Fruit fly (Drosophila melanogaster): ENCODE measurements around the gene sNPF.

sNPF gene

DNA sequence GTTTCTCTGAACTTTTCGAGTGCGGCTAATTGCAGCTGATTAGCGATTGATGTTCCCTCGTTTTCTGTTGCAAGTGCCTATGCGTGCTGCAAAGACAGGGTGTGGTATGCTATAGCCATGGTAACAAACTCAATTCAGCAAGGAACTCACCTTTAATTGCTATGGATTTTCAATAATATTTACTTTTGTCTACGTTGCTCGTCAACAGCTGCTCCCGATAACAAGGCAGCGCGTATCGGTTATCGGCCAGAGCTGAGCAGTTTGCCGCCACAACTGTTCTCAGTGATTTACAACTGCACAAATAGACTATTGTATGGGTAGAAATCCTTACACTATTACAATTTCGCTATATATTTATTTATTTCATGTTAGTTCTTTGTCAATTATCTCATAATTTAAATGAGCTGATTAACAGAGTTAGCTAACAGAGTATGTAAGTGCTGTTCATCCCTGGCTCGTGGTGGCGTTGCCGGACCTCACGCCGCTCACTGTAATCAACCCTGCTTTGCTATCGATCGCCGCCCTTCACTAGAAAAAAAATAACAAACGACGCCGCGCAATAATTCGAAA is 47.6 kb downstream of the sNPF start, which contains the start of the genes pr and neb (continued):
- peak; percentile 67 for TF ChIP-seq CG12155 (GFP tag; optimal IDR thresholded peaks at IDR 0.05)
- no peak for TF ChIP-seq ftz-f1 (GFP tag; optimal IDR thresholded peaks at IDR 0.05)
- no peak for TF ChIP-seq CG10431 (GFP tag; optimal IDR thresholded peaks at IDR 0.05)
- peak; percentile 5 for TF ChIP-seq p53 (GFP tag; optimal IDR thresholded peaks at IDR 0.05)
- TF ChIP-seq CrebB (tag; optimal IDR thresholded peaks at IDR 0.05), result peak; percentile 51
- TF ChIP-seq usp (GFP tag; optimal IDR thresholded peaks at IDR 0.05), result no peak
- peak; percentile 77 for TF ChIP-seq Hmr (GFP tag; optimal IDR thresholded peaks at IDR 0.05)
- peak; percentile 62; the same call in 1 of the 3 replicates for TF ChIP-seq CG34224 (GFP tag; IDR thresholded peaks at IDR 0.05; ENCODE audit: partially characterized antibody)
- no peak for TF ChIP-seq tx (GFP tag; optimal IDR thresholded peaks at IDR 0.05)
- no peak for TF ChIP-seq Doc2 (GFP tag; IDR thresholded peaks at IDR 0.05)
- peak; percentile 69 for TF ChIP-seq CG14710 (tag; optimal IDR thresholded peaks at IDR 0.05)
- TF ChIP-seq sim (GFP tag; IDR thresholded peaks at IDR 0.05), result no peak
- TF ChIP-seq CG43689 (GFP tag; IDR thresholded peaks at IDR 0.05), result no peak
- peak; percentile 46 for TF ChIP-seq CG10209 (GFP tag; optimal IDR thresholded peaks at IDR 0.05)
- TF ChIP-seq CG2120 (GFP tag; optimal IDR thresholded peaks at IDR 0.05), result peak; percentile 74
- peak; percentile 56 for TF ChIP-seq Dad (GFP tag; optimal IDR thresholded peaks at IDR 0.05)
- peak; percentile 94 for TF ChIP-seq Dref (GFP tag; IDR thresholded peaks at IDR 0.05)
- TF ChIP-seq CG6765 (GFP tag; optimal IDR thresholded peaks at IDR 0.05), result no peak
- no peak for TF ChIP-seq ara (GFP tag; IDR thresholded peaks at IDR 0.05)
- no peak for TF ChIP-seq shn (GFP tag; optimal IDR thresholded peaks at IDR 0.05)
- no peak for TF ChIP-seq fd96Cb (tag; optimal IDR thresholded peaks at IDR 0.05)
- peak; percentile 3 for TF ChIP-seq CG10979 (tag; optimal IDR thresholded peaks at IDR 0.05)
- TF ChIP-seq CG4730 (GFP tag; IDR thresholded peaks at IDR 0.05), result no peak
- peak; percentile 4 to 45 for TF ChIP-seq Pdp1 (GFP tag; optimal IDR thresholded peaks at IDR 0.05)
- TF ChIP-seq CG1529 (GFP tag; optimal IDR thresholded peaks at IDR 0.05), result no peak
- peak; percentile 92 for TF ChIP-seq Ets65A (GFP tag)
- TF ChIP-seq CG31365 (tag; optimal IDR thresholded peaks at IDR 0.05), result no peak
- no peak for TF ChIP-seq sc (optimal IDR thresholded peaks at IDR 0.05)
- peak; percentile 27 for TF ChIP-seq sc (GFP tag; optimal IDR thresholded peaks at IDR 0.05)
- TF ChIP-seq MBD-R2 (GFP tag; IDR thresholded peaks at IDR 0.05), result peak; percentile 74
- TF ChIP-seq fu2 (GFP tag; optimal IDR thresholded peaks at IDR 0.05), result no peak
- TF ChIP-seq row (GFP tag; IDR thresholded peaks at IDR 0.05), result peak; percentile 83
- no peak for TF ChIP-seq dan (GFP tag; IDR thresholded peaks at IDR 0.05)
- TF ChIP-seq CG13424 (tag; optimal IDR thresholded peaks at IDR 0.05), result peak; percentile 74
- TF ChIP-seq CoRest (tag; optimal IDR thresholded peaks at IDR 0.05), result peak; percentile 75
- 0 out of 3 replicates have a peak, but pooled peaks have one; percentile 38 for TF ChIP-seq zen2 (GFP tag; IDR thresholded peaks at IDR 0.05; ENCODE audit: partially characterized antibody)
- TF ChIP-seq vvl (GFP tag; IDR thresholded peaks at IDR 0.05), result peak; percentile 86
- no peak for TF ChIP-seq CG7928 (GFP tag; optimal IDR thresholded peaks at IDR 0.05)
- TF ChIP-seq zf30C (GFP tag; optimal IDR thresholded peaks at IDR 0.05), result no peak
- TF ChIP-seq Opbp (GFP tag; IDR thresholded peaks at IDR 0.05; ENCODE audit: partially characterized antibody), result peak; percentile 54; the same call in 2 of the 3 replicates
- TF ChIP-seq knrl (GFP tag; IDR thresholded peaks at IDR 0.05; ENCODE audit: partially characterized antibody), result peak; percentile 61
- peak; percentile 8 for TF ChIP-seq fd3F (GFP tag; optimal IDR thresholded peaks at IDR 0.05)
- TF ChIP-seq nerfin-1 (tag; optimal IDR thresholded peaks at IDR 0.05), result no peak
- TF ChIP-seq cwo (GFP tag; optimal IDR thresholded peaks at IDR 0.05), result no peak
- peak; percentile 23 for TF ChIP-seq Camta (GFP tag; optimal IDR thresholded peaks at IDR 0.05)
- no peak for TF ChIP-seq CG15696 (tag; optimal IDR thresholded peaks at IDR 0.05)
- peak; percentile 56 for TF ChIP-seq CG4820 (GFP tag; optimal IDR thresholded peaks at IDR 0.05)
- TF ChIP-seq otp (GFP tag; IDR thresholded peaks at IDR 0.05), result peak; percentile 17; the same call in 1 of the 3 replicates
- peak; percentile 23 for TF ChIP-seq bab2 (GFP tag; optimal IDR thresholded peaks at IDR 0.05)
- TF ChIP-seq Rfx (GFP tag; IDR thresholded peaks at IDR 0.05), result peak; percentile 84
- peak; percentile 2 for TF ChIP-seq Myb (GFP tag; optimal IDR thresholded peaks at IDR 0.05)

All from whole organism, embryonic.